Fruit fly (Drosophila melanogaster) S2 (cell line): ENCODE measurements around the gene CG15515.

Experiments
- CG8478 ChIP-seq: fragments of >200 bp; optimal IDR thresholded peaks from 2 replicates; lab custom pipeline; 2018
- CTCF ChIP-seq, 2 experiments: fragments of >200 bp; optimal IDR thresholded peaks; 2 replicates each; lab custom pipeline; 2018

The CG15515 gene

DNA sequence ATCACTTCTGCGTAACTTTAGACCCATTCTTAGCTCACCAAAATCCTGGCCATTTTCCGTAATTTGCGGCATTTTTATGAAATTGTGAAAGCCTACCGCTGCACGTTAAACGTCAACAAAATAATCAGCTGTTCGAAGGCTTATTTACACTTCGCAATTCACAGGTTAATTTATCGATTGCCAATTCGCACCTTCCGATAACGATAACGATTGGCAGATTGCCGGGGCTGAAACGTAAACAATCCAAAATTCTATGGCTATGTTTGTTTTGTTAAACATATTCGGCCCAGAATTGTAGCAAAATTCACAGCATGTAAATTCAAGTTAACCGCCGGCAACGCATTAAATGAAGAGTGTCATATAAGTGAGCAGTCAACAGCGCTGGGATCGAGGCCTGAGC, 30.5 kb downstream of the CG15515 start, which contains the start of the genes eIF2Balpha and Vps13B:
Gene eIF2Balpha, minus strand, starts transcription at position 133 of the 400 bp plus-strand sequence.
Gene Vps13B, plus strand, starts transcription at position 223 of the 400 bp plus-strand sequence.
- no peak for TF ChIP-seq CTCF (optimal IDR thresholded peaks at IDR 0.05; lab: Kevin White, UChicago)
- no peak for TF ChIP-seq CG8478 (lab: Kevin White, UChicago)
